Worm (Caenorhabditis elegans) whole organism, midembryonic: Measurements from ENCODE around the gene mvb-12.

Experiments
- T22C8.4 ChIP-seq: fragments of 200-800 bp; sonication (Bioruptor generic); IDR thresholded peaks from 2 replicates; pipeline ENCODE4 v1.3.6; 2022; ENCODE audit warnings: missing genetic modification characterization, missing compliant biosample characterization
- cog-1 ChIP-seq: sonication (generic microtip); optimal IDR thresholded peaks from 2 replicates; lab custom pipeline; 2016; ENCODE audit warnings: missing genetic modification characterization, missing compliant biosample characterization
- flt-1 ChIP-seq: fragments of 200-800 bp; sonication (Bioruptor generic); IDR thresholded peaks from 2 replicates; pipeline ENCODE4 v1.3.6; 2022; ENCODE audit warnings: missing genetic modification characterization, missing compliant biosample characterization
- klf-2 ChIP-seq: fragments of 200-800 bp; sonication (Bioruptor generic); conservative IDR thresholded peaks from 2 replicates; pipeline ENCODE4 v1.3.6; 2022; ENCODE audit warnings: missing genetic modification reagents, missing genetic modification characterization, missing compliant biosample characterization
- med-1 ChIP-seq: sonication (generic microtip); optimal IDR thresholded peaks from 2 replicates; lab custom pipeline; 2017; ENCODE audit warnings: missing genetic modification characterization, mild to moderate bottlenecking, missing compliant biosample characterization, antibody characterized with exemption, missing genetic modification reagents; ENCODE audit not compliant: insufficient read depth
- ref-1 ChIP-seq: fragments of 200-800 bp; sonication (Bioruptor generic); conservative IDR thresholded peaks from 2 replicates; pipeline ENCODE4 v1.3.6; 2022; ENCODE audit warnings: missing genetic modification reagents, missing genetic modification characterization, missing compliant biosample characterization
- tab-1 ChIP-seq: fragments of 200-800 bp; sonication (Bioruptor generic); IDR thresholded peaks from 2 replicates; pipeline ENCODE4 v1.3.6; 2022; ENCODE audit warnings: missing genetic modification characterization, missing compliant biosample characterization
- ztf-23 ChIP-seq: fragments of 200-800 bp; sonication (Bioruptor generic); IDR thresholded peaks from 2 replicates; pipeline ENCODE4 v1.3.6; 2022; ENCODE audit warnings: missing genetic modification reagents, missing genetic modification characterization, missing compliant biosample characterization
- ztf-29 ChIP-seq: fragments of 200-800 bp; sonication (Bioruptor generic); IDR thresholded peaks from 2 replicates; pipeline ENCODE4 v1.3.6; 2022; ENCODE audit warnings: missing genetic modification reagents, missing genetic modification characterization, missing compliant biosample characterization

ce11 chrIV:7815683-7816183, 14.6 kb upstream of the mvb-12 start, which contains the start of gene cdgs-1:
- TF ChIP-seq ztf-23 (GFP tag; lab: Robert Waterston, UW) (no peak), T22C8.4 (GFP tag; lab: Robert Waterston, UW) (no peak), klf-2 (GFP tag; lab: Robert Waterston, UW) (no peak), cog-1 (tag; lab: Kevin White, UChicago) (no peak), med-1 (GFP tag; lab: Kevin White, UChicago) (no peak), tab-1 (GFP tag; lab: Robert Waterston, UW) (no peak), flt-1 (GFP tag; lab: Robert Waterston, UW) (no peak), ref-1 (GFP tag; lab: Robert Waterston, UW) (no peak), ztf-29 (GFP tag; lab: Robert Waterston, UW) (no peak)
